Worm (Caenorhabditis elegans) whole organism, young adult: Measurements from ENCODE around the gene skr-18.
A peak's percentile ranks its signal among the peaks of the same experiment; 100 is the strongest.

ENCODE experiments used
- B0019.2 ChIP-seq: fragments of 200-800 bp; sonication (Bioruptor generic); conservative IDR thresholded peaks from 2 replicates; pipeline ENCODE4 v1.3.6; 2022; ENCODE audit warnings: missing genetic modification reagents, missing genetic modification characterization, missing compliant biosample characterization
- B0336.3 ChIP-seq: fragments of 200-800 bp; sonication (Bioruptor generic); IDR thresholded peaks from 2 replicates; pipeline ENCODE4 v1.3.6; 2022; ENCODE audit warnings: missing genetic modification characterization, missing compliant biosample characterization
- D2030.7 ChIP-seq: fragments of 200-800 bp; sonication (Bioruptor generic); IDR thresholded peaks from 2 replicates; pipeline ENCODE4 v1.3.6; 2022; ENCODE audit warnings: missing genetic modification reagents, missing genetic modification characterization, missing compliant biosample characterization
- F22D6.2 ChIP-seq: sonication (generic microtip); optimal IDR thresholded peaks from 2 replicates; lab custom pipeline; 2016; ENCODE audit warnings: mild to moderate bottlenecking, missing genetic modification characterization, missing compliant biosample characterization
- F23B12.7 ChIP-seq: sonication (generic microtip); optimal IDR thresholded peaks from 2 replicates; lab custom pipeline; 2017; ENCODE audit warnings: missing genetic modification characterization, mild to moderate bottlenecking, missing compliant biosample characterization, antibody characterized with exemption, moderate library complexity; ENCODE audit not compliant: insufficient read depth
- F52B5.7 ChIP-seq: sonication (generic microtip); optimal IDR thresholded peaks from 2 replicates; lab custom pipeline; 2016; ENCODE audit warnings: mild to moderate bottlenecking, missing genetic modification characterization, missing compliant biosample characterization
- F57A8.1 ChIP-seq: fragments of 200-800 bp; sonication (Bioruptor generic); optimal IDR thresholded peaks from 2 replicates; lab custom pipeline; 2018; ENCODE audit warnings: mild to moderate bottlenecking, missing genetic modification characterization, moderate library complexity, missing compliant biosample characterization
- K12H6.12 ChIP-seq: fragments of 200-800 bp; sonication (Bioruptor generic); optimal IDR thresholded peaks from 2 replicates; lab custom pipeline; 2018; ENCODE audit warnings: mild to moderate bottlenecking, missing genetic modification characterization, missing compliant biosample characterization
- Y56A3A.18 ChIP-seq: fragments of 200-800 bp; sonication (Bioruptor generic); IDR thresholded peaks from 2 replicates; pipeline ENCODE4 v1.3.6; 2022; ENCODE audit warnings: missing genetic modification reagents, missing genetic modification characterization, missing compliant biosample characterization
- Y67H2A.10 ChIP-seq: fragments of 200-800 bp; sonication (Bioruptor generic); conservative IDR thresholded peaks from 2 replicates; pipeline ENCODE4 v1.3.6; 2022; ENCODE audit warnings: missing genetic modification reagents, missing genetic modification characterization, missing compliant biosample characterization
- Y95B8A.8 ChIP-seq: fragments of 200-800 bp; sonication (Bioruptor generic); IDR thresholded peaks from 2 replicates; pipeline ENCODE4 v1.3.6; 2022; ENCODE audit warnings: missing genetic modification reagents, missing genetic modification characterization, missing compliant biosample characterization
- ZK185.1 ChIP-seq: sonication (generic microtip); optimal IDR thresholded peaks from 2 replicates; lab custom pipeline; 2016; ENCODE audit warnings: mild to moderate bottlenecking, missing genetic modification characterization, missing compliant biosample characterization; ENCODE audit not compliant: poor library complexity, severe bottlenecking
- akir-1 ChIP-seq: fragments of 200-800 bp; sonication (Bioruptor generic); optimal IDR thresholded peaks from 2 replicates; lab custom pipeline; 2018; ENCODE audit warnings: mild to moderate bottlenecking, missing genetic modification characterization, moderate library complexity, missing compliant biosample characterization
- ama-1 ChIP-seq, 3 experiments: fragments of 150-350 bp in 1 of 3; sonication (generic microtip) in 2 of 3; optimal IDR thresholded peaks; 2 replicates each; lab custom pipeline; 2014 to 2018; ENCODE audit warnings: missing biosample characterization in 2 of 3, missing genetic modification characterization in 2 of 3, missing genetic modification reagents in 2 of 3
- athp-1 ChIP-seq: sonication (generic microtip); optimal IDR thresholded peaks from 2 replicates; lab custom pipeline; 2017; ENCODE audit warnings: mild to moderate bottlenecking, missing genetic modification characterization, missing compliant biosample characterization
- attf-3 ChIP-seq: fragments of 200-800 bp; sonication (Bioruptor generic); conservative IDR thresholded peaks from 2 replicates; pipeline ENCODE4 v1.3.6; 2022; ENCODE audit warnings: missing genetic modification reagents, missing genetic modification characterization, missing compliant biosample characterization
- ccch-3 ChIP-seq: fragments of 200-800 bp; sonication (Bioruptor generic); optimal IDR thresholded peaks from 2 replicates; lab custom pipeline; 2018; ENCODE audit warnings: mild to moderate bottlenecking, missing genetic modification characterization, missing compliant biosample characterization
- cebp-1 ChIP-seq, 2 experiments: fragments of 200-800 bp in 1 of 2; sonication (Bioruptor generic) in 1 of 2; sonication (generic microtip) in 1 of 2; IDR thresholded peaks in 1 of 2; optimal IDR thresholded peaks in 1 of 2; 2 replicates each; pipeline versions ENCODE4 v1.3.6 to Lab custom; 2017 to 2022; ENCODE audit warnings: missing compliant biosample characterization in 2 of 2, missing genetic modification characterization in 2 of 2, mild to moderate bottlenecking in 1 of 2, missing genetic modification reagents in 1 of 2, moderate library complexity in 1 of 2
- die-1 ChIP-seq: sonication (generic microtip); optimal IDR thresholded peaks from 2 replicates; lab custom pipeline; 2016; ENCODE audit warnings: missing genotype, mild to moderate bottlenecking, missing genetic modification characterization, missing compliant biosample characterization
- dox-1 ChIP-seq: fragments of 200-800 bp; sonication (Bioruptor generic); IDR thresholded peaks from 2 replicates; pipeline ENCODE4 v1.3.6; 2022; ENCODE audit warnings: missing genetic modification reagents, missing genetic modification characterization, missing compliant biosample characterization
- egrh-3 ChIP-seq: fragments of 200-800 bp; sonication (Bioruptor generic); IDR thresholded peaks from 2 replicates; pipeline ENCODE4 v1.3.6; 2022; ENCODE audit warnings: missing genetic modification reagents, missing genetic modification characterization, missing compliant biosample characterization
- ekl-4 ChIP-seq: fragments of 200-800 bp; sonication (Bioruptor generic); IDR thresholded peaks from 2 replicates; pipeline ENCODE4 v1.3.6; 2022; ENCODE audit warnings: missing genetic modification reagents, missing genetic modification characterization, missing compliant biosample characterization
- fkh-3 ChIP-seq: sonication (generic microtip); optimal IDR thresholded peaks from 2 replicates; lab custom pipeline; 2016; ENCODE audit warnings: mild to moderate bottlenecking, missing genetic modification characterization, missing compliant biosample characterization
- him-1 ChIP-seq: sonication (generic microtip); optimal IDR thresholded peaks from 2 replicates; lab custom pipeline; 2016; ENCODE audit warnings: missing genotype, missing genetic modification reagents, missing genetic modification characterization, missing compliant biosample characterization
- hlh-26 ChIP-seq: fragments of 200-800 bp; sonication (Bioruptor generic); conservative IDR thresholded peaks from 2 replicates; pipeline ENCODE4 v1.3.6; 2022; ENCODE audit warnings: missing genetic modification reagents, missing genetic modification characterization, missing compliant biosample characterization
- hmg-1.2 ChIP-seq: fragments of 200-800 bp; sonication (Bioruptor generic); IDR thresholded peaks from 2 replicates; pipeline ENCODE4 v1.3.6; 2022; ENCODE audit warnings: missing genetic modification reagents, missing genetic modification characterization, missing compliant biosample characterization
- lag-1 ChIP-seq: fragments of 200-800 bp; sonication (Bioruptor generic); IDR thresholded peaks from 2 replicates; pipeline ENCODE4 v1.3.6; 2022; ENCODE audit warnings: missing genetic modification reagents, missing genetic modification characterization, missing compliant biosample characterization
- lin-35 ChIP-seq, 3 experiments: fragments of 150-350 bp in 2 of 3; sonication (generic microtip) in 1 of 3; optimal IDR thresholded peaks; 2 replicates each; lab custom pipeline; 2014 to 2018; ENCODE audit warnings: missing biosample characterization in 3 of 3, missing genetic modification characterization in 3 of 3, missing genetic modification reagents in 3 of 3
- lsy-27 ChIP-seq: sonication (generic microtip); optimal IDR thresholded peaks from 2 replicates; lab custom pipeline; 2017; ENCODE audit warnings: missing genetic modification characterization, mild to moderate bottlenecking, missing compliant biosample characterization, antibody characterized with exemption, missing genotype, borderline replicate concordance; ENCODE audit not compliant: insufficient read depth
- madf-8 ChIP-seq: fragments of 200-800 bp; sonication (Bioruptor generic); conservative IDR thresholded peaks from 2 replicates; pipeline ENCODE4 v1.3.6; 2022; ENCODE audit warnings: missing genetic modification reagents, missing genetic modification characterization, missing compliant biosample characterization
- mcd-1 ChIP-seq: fragments of 200-800 bp; sonication (Bioruptor generic); IDR thresholded peaks from 2 replicates; pipeline ENCODE4 v1.3.6; 2022; ENCODE audit warnings: missing genetic modification reagents, missing genetic modification characterization, missing compliant biosample characterization
- mxl-1 ChIP-seq: sonication (generic microtip); optimal IDR thresholded peaks from 2 replicates; lab custom pipeline; 2016; ENCODE audit warnings: missing genetic modification characterization, missing compliant biosample characterization
- nhr-120 ChIP-seq: fragments of 200-800 bp; sonication (Bioruptor generic); IDR thresholded peaks from 2 replicates; pipeline ENCODE4 v1.3.6; 2022; ENCODE audit warnings: missing genetic modification characterization, missing compliant biosample characterization
- nhr-179 ChIP-seq: sonication (generic microtip); optimal IDR thresholded peaks from 2 replicates; lab custom pipeline; 2016; ENCODE audit warnings: mild to moderate bottlenecking, missing genetic modification characterization, missing compliant biosample characterization
- nhr-27 ChIP-seq: fragments of 200-800 bp; sonication (Bioruptor generic); optimal IDR thresholded peaks from 2 replicates; lab custom pipeline; 2018; ENCODE audit warnings: mild to moderate bottlenecking, missing genetic modification characterization, moderate library complexity, missing compliant biosample characterization
- nhr-90 ChIP-seq: sonication (generic microtip); optimal IDR thresholded peaks from 2 replicates; lab custom pipeline; 2016; ENCODE audit warnings: missing genotype, mild to moderate bottlenecking, missing genetic modification characterization, missing compliant biosample characterization
- pbrm-1 ChIP-seq: fragments of 200-800 bp; sonication (Bioruptor generic); IDR thresholded peaks from 2 replicates; pipeline ENCODE4 v1.3.6; 2022; ENCODE audit warnings: missing genetic modification reagents, missing genetic modification characterization, missing compliant biosample characterization
- pha-4 ChIP-seq: fragments of 150-350 bp; sonication (generic microtip); optimal IDR thresholded peaks from 2 replicates; lab custom pipeline; 2014; ENCODE audit warnings: missing biosample characterization, missing genetic modification reagents, missing genetic modification characterization
- sea-2 ChIP-seq: fragments of 200-800 bp; sonication (Bioruptor generic); IDR thresholded peaks from 2 replicates; pipeline ENCODE4 v1.3.6; 2022; ENCODE audit warnings: missing genetic modification characterization, missing compliant biosample characterization
- snpc-4 ChIP-seq, 5 experiments: fragments of 150-350 bp in 1 of 5; sonication (generic microtip) in 4 of 5; optimal IDR thresholded peaks; 2 replicates each; lab custom pipeline; 2014 to 2018; ENCODE audit warnings: missing genetic modification characterization in 5 of 5, missing biosample characterization in 3 of 5, antibody characterized with exemption in 2 of 5, mild to moderate bottlenecking in 2 of 5, missing compliant biosample characterization in 2 of 5, missing genotype in 2 of 5, moderate library complexity in 2 of 5, missing genetic modification reagents in 1 of 5
- somi-1 ChIP-seq: fragments of 200-800 bp; sonication (Bioruptor generic); optimal IDR thresholded peaks from 2 replicates; lab custom pipeline; 2018; ENCODE audit warnings: mild to moderate bottlenecking, missing genetic modification characterization, missing compliant biosample characterization
- tlf-1 ChIP-seq: fragments of 200-800 bp; sonication (Bioruptor generic); optimal IDR thresholded peaks from 2 replicates; lab custom pipeline; 2018; ENCODE audit warnings: mild to moderate bottlenecking, missing genetic modification characterization, missing compliant biosample characterization
- zfh-2 ChIP-seq: fragments of 200-800 bp; sonication (Bioruptor generic); conservative IDR thresholded peaks from 2 replicates; pipeline ENCODE4 v1.3.6; 2022; ENCODE audit warnings: missing genetic modification reagents, missing genetic modification characterization, missing compliant biosample characterization
- ztf-22 ChIP-seq: fragments of 200-800 bp; sonication (Bioruptor generic); optimal IDR thresholded peaks from 2 replicates; lab custom pipeline; 2018; ENCODE audit warnings: mild to moderate bottlenecking, missing genetic modification characterization, moderate library complexity, missing compliant biosample characterization
- ztf-6 ChIP-seq: fragments of 200-800 bp; sonication (Bioruptor generic); IDR thresholded peaks from 2 replicates; pipeline ENCODE4 v1.3.6; 2022; ENCODE audit warnings: missing genetic modification reagents, missing genetic modification characterization, missing compliant biosample characterization

Gene skr-18

ce11 chrIV:828427-828826 is 33.2 kb upstream of the skr-18 start:
- TF ChIP-seq tlf-1 (GFP tag; lab: Kevin White, UChicago) (no peak), Y56A3A.18 (GFP tag; lab: Robert Waterston, UW) (no peak), snpc-4 (GFP tag; optimal IDR thresholded peaks at IDR 0.05; lab: Kevin White, UChicago) (no peak), snpc-4 (tag; optimal IDR thresholded peaks at IDR 0.05; lab: Kevin White, UChicago) (peak in 1 of 4 experiments; percentile 17), hmg-1.2 (peak; percentile 80), mcd-1 (GFP tag; lab: Robert Waterston, UW) (peak; percentile 58), somi-1 (GFP tag; lab: Kevin White, UChicago) (peak; percentile 7), cebp-1 (GFP tag; IDR thresholded peaks at IDR 0.05; lab: Robert Waterston, UW) (no peak), cebp-1 (tag; optimal IDR thresholded peaks at IDR 0.05; lab: Kevin White, UChicago) (peak; percentile 39), D2030.7 (GFP tag; lab: Robert Waterston, UW) (no peak), K12H6.12 (no peak), nhr-179 (tag; lab: Kevin White, UChicago) (no peak), lin-35 (GFP tag; optimal IDR thresholded peaks at IDR 0.05; lab: Kevin White, UChicago) (peak in 1 of 3 experiments; percentile 35), egrh-3 (GFP tag; lab: Robert Waterston, UW) (no peak), attf-3 (GFP tag; lab: Robert Waterston, UW) (no peak), ztf-6 (no peak), nhr-120 (no peak)
- TF ChIP-seq, all 124 proteins: peak for 6

- TF ChIP-seq F57A8.1 (GFP tag; lab: Kevin White, UChicago) (no peak), lsy-27 (no peak), ztf-22 (GFP tag; lab: Kevin White, UChicago) (no peak), ccch-3 (GFP tag; lab: Kevin White, UChicago) (no peak), athp-1 (no peak), B0336.3 (GFP tag; lab: Robert Waterston, UW) (no peak), zfh-2 (GFP tag; lab: Robert Waterston, UW) (no peak), ekl-4 (GFP tag; lab: Robert Waterston, UW) (no peak), hlh-26 (GFP tag; lab: Robert Waterston, UW) (no peak), lag-1 (no peak), madf-8 (GFP tag; lab: Robert Waterston, UW) (no peak), fkh-3 (no peak), mxl-1 (tag; lab: Kevin White, UChicago) (no peak), ama-1 (optimal IDR thresholded peaks at IDR 0.05; lab: Kevin White, UChicago) (no peak), ama-1 (GFP tag; optimal IDR thresholded peaks at IDR 0.05; lab: Kevin White, UChicago) (no peak), akir-1 (GFP tag; lab: Kevin White, UChicago) (no peak), Y95B8A.8 (GFP tag; lab: Robert Waterston, UW) (no peak), nhr-27 (tag; lab: Kevin White, UChicago) (no peak), Y67H2A.10 (GFP tag; lab: Robert Waterston, UW) (no peak)
Measured at ce11 chrIV:826145-826544, 30.9 kb upstream of the skr-18 start.

DNA sequence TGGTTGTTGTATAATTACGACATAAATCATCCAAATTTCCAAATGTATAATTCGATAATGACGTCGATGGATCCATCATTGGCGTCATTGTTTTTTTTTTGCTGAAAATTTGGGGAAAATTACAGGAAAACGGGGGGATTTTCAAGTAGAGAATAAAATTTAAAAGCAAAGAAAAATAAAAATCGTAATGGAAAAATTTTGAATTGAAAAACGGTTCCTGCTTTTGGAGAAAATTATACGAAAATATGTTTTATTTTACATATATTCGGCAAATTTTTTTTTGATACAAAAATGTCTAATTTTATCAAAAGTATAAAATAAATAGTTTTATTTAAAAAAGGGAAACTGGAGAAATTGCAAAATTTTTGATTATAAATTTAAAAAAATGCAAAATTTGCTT is 29.6 kb upstream of the skr-18 start, which contains the start of gene zipt-15:
TSS of gene zipt-15 (minus strand) at position 101 of the 400 bp plus-strand sequence.
- TF ChIP-seq ama-1 (optimal IDR thresholded peaks at IDR 0.05; lab: Kevin White, UChicago) (no peak), ama-1 (GFP tag; optimal IDR thresholded peaks at IDR 0.05; lab: Kevin White, UChicago) (no peak), Y67H2A.10 (GFP tag; lab: Robert Waterston, UW) (no peak), pha-4 (tag; lab: Kevin White, UChicago) (no peak), sea-2 (GFP tag; lab: Robert Waterston, UW) (no peak), F23B12.7 (tag; lab: Kevin White, UChicago) (no peak), nhr-90 (tag; lab: Kevin White, UChicago) (no peak), F22D6.2 (tag; lab: Kevin White, UChicago) (no peak), dox-1 (GFP tag; lab: Robert Waterston, UW) (no peak), pbrm-1 (GFP tag; lab: Robert Waterston, UW) (no peak), nhr-120 (no peak), F52B5.7 (tag; lab: Kevin White, UChicago) (no peak), nhr-27 (tag; lab: Kevin White, UChicago) (no peak), ccch-3 (GFP tag; lab: Kevin White, UChicago) (no peak), B0019.2 (GFP tag; lab: Robert Waterston, UW) (no peak), ZK185.1 (tag; lab: Kevin White, UChicago) (no peak), him-1 (tag; lab: Kevin White, UChicago) (no peak), die-1 (no peak)
